Fruit fly (Drosophila melanogaster) whole organism, embryonic: Measurements from ENCODE around the gene Cys.

ENCODE experiments used
- ATbp ChIP-seq: fragments of 200-800 bp; sonication (Bioruptor generic); optimal IDR thresholded peaks from 2 replicates; lab custom pipeline; 2017; ENCODE audit warnings: missing biosample characterization, mild to moderate bottlenecking, missing genetic modification characterization, missing genetic modification reagents
- Abd-B ChIP-seq: fragments of 200-800 bp; sonication (Bioruptor generic); optimal IDR thresholded peaks from 2 replicates; lab custom pipeline; 2018; ENCODE audit warnings: missing biosample characterization, mild to moderate bottlenecking, missing genetic modification characterization, moderate library complexity
- Adf1 ChIP-seq: fragments of 200-800 bp; sonication (Bioruptor generic); IDR thresholded peaks from 2 replicates; pipeline ENCODE4 v1.3.6; 2022; ENCODE audit warnings: missing biosample characterization, missing genetic modification characterization
- B-H1 ChIP-seq: fragments of 200-800 bp; sonication (Bioruptor generic); IDR thresholded peaks from 3 replicates; pipeline ENCODE4 v1.3.6; 2022; ENCODE audit warnings: missing biosample characterization, missing genetic modification characterization
- CG10321 ChIP-seq: fragments of 200-800 bp; sonication (Bioruptor generic); IDR thresholded peaks from 2 replicates; pipeline ENCODE4 v1.3.6; 2022; ENCODE audit warnings: missing biosample characterization, missing genetic modification characterization
- CG11093 ChIP-seq: fragments of 200-800 bp; sonication (Bioruptor generic); IDR thresholded peaks from 3 replicates; pipeline ENCODE4 v1.3.6; 2022; ENCODE audit warnings: missing biosample characterization, missing genetic modification characterization
- CG11560 ChIP-seq: fragments of 200-800 bp; sonication (Bioruptor generic); IDR thresholded peaks from 3 replicates; pipeline ENCODE4 v1.3.6; 2022; ENCODE audit warnings: missing biosample characterization, missing genetic modification characterization
- CG15514 ChIP-seq: fragments of 200-800 bp; sonication (Bioruptor generic); optimal IDR thresholded peaks from 3 replicates; lab custom pipeline; 2017; ENCODE audit warnings: missing biosample characterization, missing genetic modification characterization, mild to moderate bottlenecking, moderate library complexity, missing genetic modification reagents
- CG1603 ChIP-seq: fragments of 200-800 bp; sonication (Bioruptor generic); optimal IDR thresholded peaks from 2 replicates; lab custom pipeline; 2019; ENCODE audit warnings: missing biosample characterization, mild to moderate bottlenecking, missing genetic modification characterization, moderate library complexity
- CG18599 ChIP-seq: fragments of 200-800 bp; sonication (Bioruptor generic); optimal IDR thresholded peaks from 3 replicates; lab custom pipeline; 2017; ENCODE audit warnings: missing biosample characterization, missing genetic modification characterization, mild to moderate bottlenecking, moderate library complexity, missing genetic modification reagents
- CG18619 ChIP-seq: fragments of 200-800 bp; sonication (Bioruptor generic); optimal IDR thresholded peaks from 3 replicates; lab custom pipeline; 2017; ENCODE audit warnings: missing biosample characterization, mild to moderate bottlenecking, missing genetic modification characterization
- CG2120 ChIP-seq: fragments of 200-800 bp; sonication (Bioruptor generic); optimal IDR thresholded peaks from 3 replicates; lab custom pipeline; 2016; ENCODE audit warnings: missing biosample characterization, missing genetic modification characterization
- CG2129 ChIP-seq: fragments of 200-800 bp; sonication (Bioruptor generic); IDR thresholded peaks from 2 replicates; pipeline ENCODE4 v1.3.6; 2022; ENCODE audit warnings: missing biosample characterization, missing genetic modification characterization; ENCODE audit not compliant: partially characterized antibody
- CG2199 ChIP-seq: fragments of 200-800 bp; sonication (Bioruptor generic); IDR thresholded peaks from 3 replicates; pipeline ENCODE4 v1.3.6; 2022; ENCODE audit warnings: missing biosample characterization, missing genetic modification characterization
- CG31224 ChIP-seq: fragments of 200-800 bp; sonication (Bioruptor generic); IDR thresholded peaks from 2 replicates; pipeline ENCODE4 v1.3.6; 2022; ENCODE audit warnings: missing biosample characterization, missing genetic modification characterization
- CG3407 ChIP-seq: fragments of 200-800 bp; sonication (Bioruptor generic); optimal IDR thresholded peaks from 2 replicates; lab custom pipeline; 2018; ENCODE audit warnings: missing biosample characterization, mild to moderate bottlenecking, missing genetic modification characterization
- CG7271 ChIP-seq: fragments of 200-800 bp; sonication (Bioruptor generic); optimal IDR thresholded peaks from 2 replicates; lab custom pipeline; 2018; ENCODE audit warnings: missing biosample characterization, mild to moderate bottlenecking, missing genetic modification characterization, moderate library complexity
- CG7357 ChIP-seq: fragments of 200-800 bp; sonication (Bioruptor generic); IDR thresholded peaks from 3 replicates; pipeline ENCODE4 v1.3.6; 2022; ENCODE audit warnings: missing biosample characterization, missing genetic modification characterization
- CG7987 ChIP-seq: fragments of 200-800 bp; sonication (Bioruptor generic); optimal IDR thresholded peaks from 2 replicates; lab custom pipeline; 2018; ENCODE audit warnings: missing biosample characterization, mild to moderate bottlenecking, missing genetic modification characterization, moderate library complexity
- CG9932 ChIP-seq: fragments of 200-800 bp; sonication (Bioruptor generic); IDR thresholded peaks from 2 replicates; pipeline ENCODE4 v1.3.6; 2022; ENCODE audit warnings: missing biosample characterization, missing genetic modification characterization
- D ChIP-seq, 2 experiments: fragments of 200-800 bp in 1 of 2; fragments of >200 bp in 1 of 2; sonication (Bioruptor generic) in 1 of 2; optimal IDR thresholded peaks; 2 replicates in 1 of 2; 3 replicates in 1 of 2; lab custom pipeline; 2017; ENCODE audit warnings: mild to moderate bottlenecking in 1 of 2, missing biosample characterization in 1 of 2, missing genetic modification characterization in 1 of 2, missing genetic modification reagents in 1 of 2
- D19A ChIP-seq: fragments of 200-800 bp; optimal IDR thresholded peaks from 3 replicates; lab custom pipeline; 2019; ENCODE audit warnings: missing biosample characterization, mild to moderate bottlenecking, missing genetic modification characterization, moderate library complexity
- Dbx ChIP-seq: fragments of 200-800 bp; sonication (Bioruptor generic); IDR thresholded peaks from 3 replicates; pipeline ENCODE4 v1.3.6; 2022; ENCODE audit warnings: missing biosample characterization, missing genetic modification characterization
- Dip2 ChIP-seq: fragments of 200-800 bp; sonication (Bioruptor generic); IDR thresholded peaks from 2 replicates; pipeline ENCODE4 v1.3.6; 2022; ENCODE audit warnings: missing biosample characterization, missing genetic modification characterization
- Fer3 ChIP-seq: fragments of 200-800 bp; sonication (Bioruptor generic); optimal IDR thresholded peaks from 2 replicates; lab custom pipeline; 2018; ENCODE audit warnings: missing biosample characterization, mild to moderate bottlenecking, missing genetic modification characterization, moderate library complexity
- H15 ChIP-seq: fragments of 200-800 bp; sonication (Bioruptor generic); IDR thresholded peaks from 3 replicates; pipeline ENCODE4 v1.3.6; 2022; ENCODE audit warnings: missing biosample characterization, missing genetic modification characterization
- HLH3B ChIP-seq: fragments of 200-800 bp; sonication (Bioruptor generic); IDR thresholded peaks from 2 replicates; pipeline ENCODE4 v1.3.6; 2022; ENCODE audit warnings: missing biosample characterization, missing genetic modification characterization
- Hmr ChIP-seq: fragments of 200-800 bp; sonication (Bioruptor generic); optimal IDR thresholded peaks from 3 replicates; lab custom pipeline; 2017; ENCODE audit warnings: mild to moderate bottlenecking, missing biosample characterization, missing genetic modification reagents, missing genetic modification characterization
- Lpt ChIP-seq: fragments of >200 bp; optimal IDR thresholded peaks from 2 replicates; lab custom pipeline; 2018; ENCODE audit warnings: missing biosample characterization, missing genetic modification characterization
- Mrtf ChIP-seq: fragments of 200-800 bp; sonication (Bioruptor generic); IDR thresholded peaks from 3 replicates; pipeline ENCODE4 v1.3.6; 2022; ENCODE audit warnings: missing biosample characterization, missing genetic modification characterization
- abd-A ChIP-seq: fragments of 200-800 bp; sonication (Bioruptor generic); optimal IDR thresholded peaks from 3 replicates; lab custom pipeline; 2019; ENCODE audit warnings: missing biosample characterization, mild to moderate bottlenecking, missing genetic modification characterization, moderate library complexity
- ash1 ChIP-seq: fragments of 200-800 bp; sonication (Bioruptor generic); optimal IDR thresholded peaks from 2 replicates; lab custom pipeline; 2018; ENCODE audit warnings: missing biosample characterization, mild to moderate bottlenecking, missing genetic modification characterization
- az2 ChIP-seq: fragments of 200-800 bp; sonication (Bioruptor generic); optimal IDR thresholded peaks from 3 replicates; lab custom pipeline; 2016; ENCODE audit warnings: missing biosample characterization, missing genetic modification characterization
- bab2 ChIP-seq: fragments of 200-800 bp; sonication (Bioruptor generic); optimal IDR thresholded peaks from 2 replicates; lab custom pipeline; 2016; ENCODE audit warnings: missing biosample characterization, missing genetic modification characterization
- br ChIP-seq: fragments of >200 bp; optimal IDR thresholded peaks from 2 replicates; lab custom pipeline; 2017
- cg ChIP-seq: fragments of 200-800 bp; sonication (Bioruptor generic); optimal IDR thresholded peaks from 3 replicates; lab custom pipeline; 2019; ENCODE audit warnings: missing biosample characterization, mild to moderate bottlenecking, missing genetic modification characterization, moderate library complexity
- dan ChIP-seq: fragments of 200-800 bp; sonication (Bioruptor generic); IDR thresholded peaks from 2 replicates; pipeline ENCODE4 v1.3.6; 2022; ENCODE audit warnings: missing biosample characterization, missing genetic modification characterization
- dimm ChIP-seq: fragments of 200-800 bp; sonication (Bioruptor generic); IDR thresholded peaks from 2 replicates; pipeline ENCODE4 v1.3.6; 2022; ENCODE audit warnings: missing biosample characterization, missing genetic modification characterization
- ham ChIP-seq: fragments of 200-800 bp; sonication (Bioruptor generic); IDR thresholded peaks from 2 replicates; pipeline ENCODE4 v1.3.6; 2022; ENCODE audit warnings: missing biosample characterization, missing genetic modification characterization
- kay ChIP-seq: fragments of 200-800 bp; sonication (Bioruptor generic); optimal IDR thresholded peaks from 2 replicates; lab custom pipeline; 2016; ENCODE audit warnings: missing biosample characterization, missing genetic modification characterization
- lola ChIP-seq, 3 experiments: fragments of >200 bp in 2 of 3; fragments of 200-800 bp in 1 of 3; sonication (Bioruptor generic) in 1 of 3; optimal IDR thresholded peaks; 2 replicates each; lab custom pipeline; 2017 to 2019; ENCODE audit warnings: missing biosample characterization in 3 of 3, missing genetic modification characterization in 3 of 3, mild to moderate bottlenecking in 1 of 3, moderate library complexity in 1 of 3
- nau ChIP-seq: fragments of 200-800 bp; sonication (Bioruptor generic); optimal IDR thresholded peaks from 3 replicates; lab custom pipeline; 2017; ENCODE audit warnings: missing biosample characterization, mild to moderate bottlenecking, missing genetic modification characterization, missing genetic modification reagents
- nmo ChIP-seq: fragments of 200-800 bp; sonication (Bioruptor generic); optimal IDR thresholded peaks from 2 replicates; lab custom pipeline; 2018; ENCODE audit warnings: missing biosample characterization, mild to moderate bottlenecking, missing genetic modification characterization, moderate library complexity
- pnt ChIP-seq: fragments of 200-800 bp; sonication (Bioruptor generic); optimal IDR thresholded peaks from 3 replicates; lab custom pipeline; 2016; ENCODE audit warnings: missing biosample characterization, missing genetic modification characterization
- rib ChIP-seq: fragments of 200-800 bp; sonication (Bioruptor generic); IDR thresholded peaks from 2 replicates; pipeline ENCODE4 v1.3.6; 2022; ENCODE audit warnings: missing biosample characterization, missing genetic modification characterization
- ro ChIP-seq: fragments of 200-800 bp; sonication (Bioruptor generic); IDR thresholded peaks from 2 replicates; pipeline ENCODE4 v1.3.6; 2022; ENCODE audit warnings: missing biosample characterization, missing genetic modification characterization
- scrt ChIP-seq: fragments of 200-800 bp; sonication (Bioruptor generic); optimal IDR thresholded peaks from 2 replicates; lab custom pipeline; 2018; ENCODE audit warnings: missing biosample characterization, mild to moderate bottlenecking, missing genetic modification characterization, moderate library complexity
- tin ChIP-seq: fragments of 200-800 bp; sonication (Bioruptor generic); optimal IDR thresholded peaks from 3 replicates; lab custom pipeline; 2016; ENCODE audit warnings: missing biosample characterization, missing genetic modification characterization
- unc-4 ChIP-seq: fragments of 200-800 bp; sonication (Bioruptor generic); IDR thresholded peaks from 2 replicates; pipeline ENCODE4 v1.3.6; 2022; ENCODE audit warnings: missing biosample characterization, missing genetic modification characterization; ENCODE audit not compliant: partially characterized antibody
- zf30C ChIP-seq: fragments of 200-800 bp; sonication (Bioruptor generic); optimal IDR thresholded peaks from 3 replicates; lab custom pipeline; 2018; ENCODE audit warnings: missing biosample characterization, mild to moderate bottlenecking, missing genetic modification characterization
- zfh1 ChIP-seq: fragments of 200-800 bp; sonication (Bioruptor generic); IDR thresholded peaks from 3 replicates; pipeline ENCODE4 v1.3.6; 2022; ENCODE audit warnings: missing biosample characterization, missing genetic modification characterization

Cys gene

dm6 chr3R:14568501-14569137 lies 825 bp downstream of the Cys start, which contains the start of gene CG8066 (continued):
- no peak for TF ChIP-seq D19A (tag; lab: Kevin White, UChicago)
- no peak for TF ChIP-seq nau (GFP tag; lab: Kevin White, UChicago)
- TF ChIP-seq CG10321 (GFP tag; lab: Robert Waterston, UW), result no peak
- no peak for TF ChIP-seq Lpt (GFP tag; lab: Kevin White, UChicago)
- no peak for TF ChIP-seq nmo (GFP tag; lab: Kevin White, UChicago)
- TF ChIP-seq lola (GFP tag; optimal IDR thresholded peaks at IDR 0.05; lab: Kevin White, UChicago), result no peak
- no peak for TF ChIP-seq zf30C (GFP tag; lab: Kevin White, UChicago)
- TF ChIP-seq CG31224 (GFP tag; lab: Robert Waterston, UW), result no peak
- no peak for TF ChIP-seq B-H1 (GFP tag; lab: Robert Waterston, UW)
- no peak for TF ChIP-seq scrt (GFP tag; lab: Kevin White, UChicago)
- no peak for TF ChIP-seq CG11560 (tag; lab: Robert Waterston, UW)
- no peak for TF ChIP-seq dimm (GFP tag; lab: Robert Waterston, UW)
- TF ChIP-seq CG2120 (GFP tag; lab: Kevin White, UChicago), result peak; percentile 46
- no peak for TF ChIP-seq ash1 (GFP tag; lab: Kevin White, UChicago)
- TF ChIP-seq az2, result no peak
- TF ChIP-seq Dbx, result peak; percentile 23; the same call in 1 of the 3 replicates
- no peak for TF ChIP-seq Mrtf (GFP tag; lab: Robert Waterston, UW)
- TF ChIP-seq unc-4 (GFP tag; lab: Robert Waterston, UW), result no peak
- no peak for TF ChIP-seq ham (GFP tag; lab: Robert Waterston, UW)
- TF ChIP-seq Abd-B, result no peak
- no peak for TF ChIP-seq rib (GFP tag; lab: Robert Waterston, UW)
- no peak for TF ChIP-seq CG1603 (tag; lab: Kevin White, UChicago)
- TF ChIP-seq CG15514 (GFP tag; lab: Kevin White, UChicago), result peak; percentile 51
- TF ChIP-seq kay (GFP tag; lab: Kevin White, UChicago), result peak; percentile 59
- no peak for TF ChIP-seq CG11093 (GFP tag; lab: Robert Waterston, UW)
- TF ChIP-seq HLH3B, result no peak
- peak; percentile 22 for TF ChIP-seq Fer3 (tag; lab: Kevin White, UChicago)
- no peak for TF ChIP-seq D (optimal IDR thresholded peaks at IDR 0.05; lab: Kevin White, UChicago)
- no peak for TF ChIP-seq D (GFP tag; optimal IDR thresholded peaks at IDR 0.05; lab: Kevin White, UChicago)
- no peak for TF ChIP-seq H15 (GFP tag; lab: Robert Waterston, UW)
- no peak for TF ChIP-seq tin (GFP tag; lab: Kevin White, UChicago)
- TF ChIP-seq Dip2, result no peak
- no peak for TF ChIP-seq CG2129 (GFP tag; lab: Robert Waterston, UW)
- no peak for TF ChIP-seq pnt
- TF ChIP-seq br (lab: Kevin White, UChicago), result no peak
- TF ChIP-seq zfh1 (GFP tag; lab: Robert Waterston, UW), result no peak
- TF ChIP-seq CG2199 (GFP tag; lab: Robert Waterston, UW), result no peak
- no peak for TF ChIP-seq ATbp (GFP tag; lab: Kevin White, UChicago)
- TF ChIP-seq abd-A (tag; lab: Kevin White, UChicago), result no peak
- peak; percentile 58 for TF ChIP-seq cg (GFP tag; lab: Kevin White, UChicago)
- no peak for TF ChIP-seq CG7987 (GFP tag; lab: Kevin White, UChicago)
- peak; percentile 67 for TF ChIP-seq CG9932
- no peak for TF ChIP-seq bab2
- no peak for TF ChIP-seq Adf1 (GFP tag; lab: Robert Waterston, UW)
- TF ChIP-seq CG18599 (GFP tag; lab: Kevin White, UChicago), result peak; percentile 49
- no peak for TF ChIP-seq ro (GFP tag; lab: Robert Waterston, UW)
- TF ChIP-seq CG7271 (tag; lab: Kevin White, UChicago), result no peak
- peak; percentile 49 for TF ChIP-seq Hmr (GFP tag; lab: Kevin White, UChicago)
- TF ChIP-seq CG18619 (GFP tag; lab: Kevin White, UChicago), result no peak
- no peak for TF ChIP-seq CG3407
- no peak for TF ChIP-seq CG7357
- no peak for TF ChIP-seq dan (GFP tag; lab: Robert Waterston, UW)
